Worm (Caenorhabditis elegans) whole organism, early embryonic: Measurements from ENCODE around the gene srv-4.

ENCODE experiments used
- B0310.2 ChIP-seq: sonication (generic microtip); optimal IDR thresholded peaks from 2 replicates; lab custom pipeline; 2016; ENCODE audit warnings: mild to moderate bottlenecking, missing genetic modification characterization, missing compliant biosample characterization
- ama-1 ChIP-seq: fragments of 150-350 bp; optimal IDR thresholded peaks from 2 replicates; lab custom pipeline; 2014
- ceh-13 ChIP-seq: fragments of 200-800 bp; sonication (Bioruptor generic); optimal IDR thresholded peaks from 2 replicates; lab custom pipeline; 2018; ENCODE audit warnings: mild to moderate bottlenecking, missing genetic modification characterization, missing compliant biosample characterization
- ets-7 ChIP-seq: sonication (generic microtip); optimal IDR thresholded peaks from 2 replicates; lab custom pipeline; 2016; ENCODE audit warnings: missing genotype, missing genetic modification characterization, missing compliant biosample characterization
- sea-1 ChIP-seq: fragments of 200-800 bp; sonication (Bioruptor generic); conservative IDR thresholded peaks from 2 replicates; pipeline ENCODE4 v1.3.6; 2022; ENCODE audit warnings: missing genetic modification characterization, missing compliant biosample characterization
- tra-4 ChIP-seq: sonication (generic microtip); optimal IDR thresholded peaks from 2 replicates; lab custom pipeline; 2017; ENCODE audit warnings: missing genetic modification characterization, missing compliant biosample characterization

DNA sequence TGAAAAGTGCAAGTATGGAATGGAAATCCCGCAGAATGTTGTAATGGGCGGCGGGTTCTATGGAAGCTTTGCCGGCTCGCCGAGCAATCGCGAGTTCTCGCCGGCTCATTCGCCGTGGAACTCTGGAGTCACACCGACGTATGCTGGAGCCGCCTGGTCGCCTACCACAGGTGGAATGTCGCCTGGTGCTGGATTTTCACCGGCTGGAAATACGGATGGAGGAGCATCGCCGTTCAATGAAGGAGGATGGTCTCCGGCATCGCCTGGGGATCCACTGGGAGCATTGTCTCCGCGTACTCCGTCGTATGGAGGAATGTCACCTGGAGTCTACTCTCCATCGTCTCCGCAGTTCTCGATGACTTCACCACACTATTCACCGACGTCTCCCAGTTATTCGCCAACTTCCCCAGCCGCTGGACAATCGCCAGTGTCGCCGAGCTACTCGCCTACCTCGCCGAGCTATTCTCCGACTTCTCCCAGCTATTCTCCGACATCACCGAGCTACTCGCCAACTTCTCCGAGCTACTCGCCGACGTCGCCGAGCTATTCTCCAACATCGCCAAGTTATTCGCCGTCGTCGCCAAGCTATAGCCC, 33.1 kb downstream of the srv-4 start:
- no peak for TF ChIP-seq B0310.2 (tag; lab: Kevin White, UChicago)
- TF ChIP-seq ama-1 (lab: Kevin White, UChicago), result no peak
- no peak for TF ChIP-seq ets-7 (tag; lab: Kevin White, UChicago)
- TF ChIP-seq tra-4, result no peak
- no peak for TF ChIP-seq sea-1 (GFP tag; lab: Robert Waterston, UW)
- no peak for TF ChIP-seq ceh-13
